Worm (Caenorhabditis elegans): Measurements from ENCODE around the gene F44E7.3.

The F44E7.3 gene

DNA sequence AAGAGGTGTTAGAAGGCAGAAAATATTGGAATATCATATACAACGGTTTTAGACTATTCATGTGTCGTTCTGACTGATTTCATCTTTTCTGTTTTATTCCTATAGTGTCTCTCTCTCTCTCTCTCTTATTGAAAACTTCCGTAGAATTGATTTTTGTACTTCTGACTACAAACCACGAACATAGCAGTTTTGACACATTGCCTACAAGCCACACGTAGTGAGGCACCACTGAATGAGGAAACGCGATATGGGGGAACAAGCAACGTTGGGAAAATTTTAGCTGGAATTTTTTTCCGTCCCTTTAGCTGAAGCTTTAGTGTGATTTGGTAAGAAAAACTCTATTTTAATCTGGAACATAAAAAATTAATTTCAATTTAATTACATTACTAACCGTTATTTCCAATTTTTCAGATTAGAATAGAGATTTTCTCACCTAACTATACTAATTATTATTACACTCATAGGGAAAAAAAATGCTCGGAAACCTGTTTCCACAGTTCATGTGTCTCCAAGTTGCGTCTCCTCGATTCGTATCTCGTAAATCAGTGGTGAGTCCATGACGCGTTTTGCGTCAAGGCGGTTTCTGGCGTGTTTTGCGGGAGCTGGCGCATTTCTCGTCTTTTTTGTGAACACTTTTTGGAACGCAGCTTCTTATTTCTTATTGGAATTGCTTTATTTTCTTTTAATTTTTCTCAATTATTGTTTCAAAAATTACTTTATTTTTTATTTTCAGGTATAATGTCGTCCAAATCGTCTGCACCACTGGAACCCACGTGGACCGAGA, 18.9 kb downstream of the F44E7.3 start, which contains the start of the genes nhr-142 and F44E7.9 (continued):
- TF ChIP-seq lin-35 (GFP tag; optimal IDR thresholded peaks at IDR 0.05) (peak; percentile 81 to 86), snpc-4 (tag; optimal IDR thresholded peaks at IDR 0.05) (peak; percentile 63), mep-1 (tag; optimal IDR thresholded peaks at IDR 0.05) (peak; percentile 91), lin-39 (tag; optimal IDR thresholded peaks at IDR 0.05) (peak; percentile 60), grh-1 (GFP tag; IDR thresholded peaks at IDR 0.05) (peak; percentile 68), ztf-11 (tag; optimal IDR thresholded peaks at IDR 0.05) (peak in 1 of 2 experiments; percentile 75), nhr-77 (tag; optimal IDR thresholded peaks at IDR 0.05) (peak; percentile 71), sox-4 (tag; optimal IDR thresholded peaks at IDR 0.05) (peak; percentile 52), lin-13 (GFP tag; optimal IDR thresholded peaks at IDR 0.05) (peak; percentile 89), pax-3 (tag; optimal IDR thresholded peaks at IDR 0.05) (peak; percentile 74), jun-1 (tag; optimal IDR thresholded peaks at IDR 0.05) (peak; percentile 64), sup-37 (GFP tag; optimal IDR thresholded peaks at IDR 0.05) (peak; percentile 40), nhr-11 (tag; optimal IDR thresholded peaks at IDR 0.05) (peak; percentile 42), nhr-85 (tag) (peak; percentile 94), ama-1 (optimal IDR thresholded peaks at IDR 0.05) (no peak), hpl-2 (GFP tag; optimal IDR thresholded peaks at IDR 0.05) (no peak), aly-2 (tag; optimal IDR thresholded peaks at IDR 0.05) (no peak), elt-2 (tag; optimal IDR thresholded peaks at IDR 0.05) (peak; percentile 42), efl-1 (optimal IDR thresholded peaks at IDR 0.05) (peak; percentile 85 to 88), efl-1 (GFP tag; optimal IDR thresholded peaks at IDR 0.05 in 1 of 2) (peak; percentile 76 to 98), nhr-19 (GFP tag; conservative IDR thresholded peaks at IDR 0.05) (peak; percentile 87), tbx-2 (tag; optimal IDR thresholded peaks at IDR 0.05) (peak; percentile 85), lin-14 (GFP tag; optimal IDR thresholded peaks at IDR 0.05) (peak; percentile 91), fkh-4 (tag; optimal IDR thresholded peaks at IDR 0.05; ENCODE audit: borderline replicate concordance) (peak; percentile 32), vab-15 (tag; optimal IDR thresholded peaks at IDR 0.05) (peak; percentile 24), ceh-82 (tag; optimal IDR thresholded peaks at IDR 0.05) (peak; percentile 89 to 90 (median 90)), zip-4 (GFP tag; optimal IDR thresholded peaks at IDR 0.05) (peak; percentile 38), nhr-71 (tag; optimal IDR thresholded peaks at IDR 0.05) (peak; percentile 92), hlh-17 (GFP tag; optimal IDR thresholded peaks at IDR 0.05; ENCODE audit: borderline replicate concordance) (no peak), mef-2 (tag; optimal IDR thresholded peaks at IDR 0.05) (peak; percentile 51), ztf-4 (tag; optimal IDR thresholded peaks at IDR 0.05) (peak; percentile 49)

- TF ChIP-seq hpl-2 (GFP tag; optimal IDR thresholded peaks at IDR 0.05) (no peak), nhr-85 (tag) (peak; percentile 48)
These were observed 20.3 kb downstream of the F44E7.3 start, which contains the start of gene ZC250.2 for ce11 chrV:5792031-5792430. ZC250.2 (plus strand) TSS chrV:5792331.

DNA sequence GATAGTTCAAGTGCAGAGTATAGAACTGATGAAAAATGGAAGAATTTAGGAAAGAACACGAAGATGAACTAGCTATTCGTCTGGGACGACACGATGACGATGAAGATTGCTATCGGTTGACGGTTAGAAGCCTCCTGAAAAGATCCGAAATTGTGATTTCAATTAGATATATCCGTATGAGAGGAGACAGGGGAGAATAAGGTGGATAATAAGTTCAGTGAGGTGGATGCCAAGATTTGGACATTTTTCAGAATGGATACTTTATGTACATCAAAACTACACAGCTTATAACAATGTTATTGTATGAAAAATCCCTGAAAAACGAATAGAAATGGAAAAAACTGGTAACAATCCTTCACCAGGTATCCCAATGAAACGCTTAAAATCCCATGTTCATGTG, 26.4 kb downstream of the F44E7.3 start, which contains the start of gene nstp-3:
TSS of gene nstp-3 (minus strand) at position 101 of the 400 bp plus-strand sequence.
- no peak for TF ChIP-seq egl-27 (tag; optimal IDR thresholded peaks at IDR 0.05)
- TF ChIP-seq mab-9 (GFP tag; IDR thresholded peaks at IDR 0.05): no peak
- no peak for TF ChIP-seq nhr-47 (tag; optimal IDR thresholded peaks at IDR 0.05)
- TF ChIP-seq ztf-11 (tag; optimal IDR thresholded peaks at IDR 0.05): no peak
- no peak for TF ChIP-seq vab-15 (tag; optimal IDR thresholded peaks at IDR 0.05)
- TF ChIP-seq tbx-2 (tag; optimal IDR thresholded peaks at IDR 0.05): no peak
- TF ChIP-seq lin-13 (GFP tag; optimal IDR thresholded peaks at IDR 0.05): no peak
- TF ChIP-seq nhr-77 (tag; optimal IDR thresholded peaks at IDR 0.05): no peak
- TF ChIP-seq fkh-8 (tag; optimal IDR thresholded peaks at IDR 0.05): no peak
- TF ChIP-seq fos-1 (tag; optimal IDR thresholded peaks at IDR 0.05): no peak
- TF ChIP-seq pag-3 (tag; optimal IDR thresholded peaks at IDR 0.05; ENCODE audit: borderline replicate concordance, insufficient read depth): no peak
- no peak for TF ChIP-seq zag-1 (tag; optimal IDR thresholded peaks at IDR 0.05)
- no peak for TF ChIP-seq lin-39 (tag; optimal IDR thresholded peaks at IDR 0.05)
- TF ChIP-seq grh-1 (GFP tag; IDR thresholded peaks at IDR 0.05): no peak
- TF ChIP-seq fkh-10 (GFP tag; optimal IDR thresholded peaks at IDR 0.05): no peak

Data from whole organism, L1 larva.